Worm (Caenorhabditis elegans) whole organism, early embryonic: ENCODE results near the gene otpl-8.

Source experiments
- B0310.2 ChIP-seq: sonication (generic microtip); optimal IDR thresholded peaks from 2 replicates; lab custom pipeline; 2016; ENCODE audit warnings: mild to moderate bottlenecking, missing genetic modification characterization, missing compliant biosample characterization
- F13C5.2 ChIP-seq: sonication (generic microtip); optimal IDR thresholded peaks from 2 replicates; lab custom pipeline; 2017; ENCODE audit warnings: mild to moderate bottlenecking, missing genetic modification characterization, inconsistent platforms, missing compliant biosample characterization
- aly-1 ChIP-seq: sonication (generic microtip); optimal IDR thresholded peaks from 2 replicates; lab custom pipeline; 2016; ENCODE audit warnings: missing genetic modification characterization, missing compliant biosample characterization
- ama-1 ChIP-seq: fragments of 150-350 bp; optimal IDR thresholded peaks from 2 replicates; lab custom pipeline; 2014
- ceh-13 ChIP-seq: fragments of 200-800 bp; sonication (Bioruptor generic); optimal IDR thresholded peaks from 2 replicates; lab custom pipeline; 2018; ENCODE audit warnings: mild to moderate bottlenecking, missing genetic modification characterization, missing compliant biosample characterization
- ceh-36 ChIP-seq: sonication (generic microtip); optimal IDR thresholded peaks from 2 replicates; lab custom pipeline; 2016; ENCODE audit warnings: missing genetic modification characterization, inconsistent platforms, missing compliant biosample characterization
- ets-7 ChIP-seq: sonication (generic microtip); optimal IDR thresholded peaks from 2 replicates; lab custom pipeline; 2016; ENCODE audit warnings: missing genotype, missing genetic modification characterization, missing compliant biosample characterization
- flt-1 ChIP-seq: fragments of 200-800 bp; sonication (Bioruptor generic); IDR thresholded peaks from 2 replicates; pipeline ENCODE4 v1.3.6; 2022; ENCODE audit warnings: missing genetic modification characterization, missing compliant biosample characterization
- hmbx-1 ChIP-seq: sonication (generic microtip); optimal IDR thresholded peaks from 2 replicates; lab custom pipeline; 2016; ENCODE audit warnings: mild to moderate bottlenecking, missing genetic modification characterization, missing compliant biosample characterization
- hmg-4 ChIP-seq: fragments of 200-800 bp; sonication (Bioruptor generic); optimal IDR thresholded peaks from 2 replicates; lab custom pipeline; 2018; ENCODE audit warnings: mild to moderate bottlenecking, missing genetic modification characterization, missing compliant biosample characterization
- hnd-1 ChIP-seq: sonication (generic microtip); optimal IDR thresholded peaks from 2 replicates; lab custom pipeline; 2016; ENCODE audit warnings: missing genetic modification characterization, missing compliant biosample characterization
- pes-1 ChIP-seq: fragments of 200-800 bp; sonication (Bioruptor generic); IDR thresholded peaks from 2 replicates; pipeline ENCODE4 v1.3.6; 2022; ENCODE audit warnings: missing genetic modification reagents, missing genetic modification characterization, missing compliant biosample characterization
- scrt-1 ChIP-seq: fragments of 200-800 bp; sonication (Bioruptor generic); IDR thresholded peaks from 2 replicates; pipeline ENCODE4 v1.3.6; 2022; ENCODE audit warnings: missing genetic modification characterization, missing compliant biosample characterization
- sea-1 ChIP-seq: fragments of 200-800 bp; sonication (Bioruptor generic); conservative IDR thresholded peaks from 2 replicates; pipeline ENCODE4 v1.3.6; 2022; ENCODE audit warnings: missing genetic modification characterization, missing compliant biosample characterization
- tbx-11 ChIP-seq: fragments of 200-800 bp; sonication (Bioruptor generic); IDR thresholded peaks from 2 replicates; pipeline ENCODE4 v1.3.6; 2022; ENCODE audit warnings: missing genetic modification characterization, missing compliant biosample characterization
- tbx-37 ChIP-seq: fragments of 200-800 bp; sonication (Bioruptor generic); conservative IDR thresholded peaks from 2 replicates; pipeline ENCODE4 v1.3.6; 2022; ENCODE audit warnings: missing genetic modification reagents, missing genetic modification characterization, missing compliant biosample characterization
- tra-4 ChIP-seq: sonication (generic microtip); optimal IDR thresholded peaks from 2 replicates; lab custom pipeline; 2017; ENCODE audit warnings: missing genetic modification characterization, missing compliant biosample characterization

Gene otpl-8

ce11 chrX:12285496-12285895 is 14.8 kb upstream of the otpl-8 start, which contains the start of gene lips-2:
TSS of gene lips-2 (plus strand) at chrX:12285796.
- no peak for TF ChIP-seq tra-4 (tag; lab: Kevin White, UChicago)
- TF ChIP-seq ets-7 (tag; lab: Kevin White, UChicago), result no peak
- TF ChIP-seq flt-1 (GFP tag; lab: Robert Waterston, UW), result no peak
- TF ChIP-seq pes-1 (GFP tag; lab: Robert Waterston, UW), result no peak
- TF ChIP-seq B0310.2 (tag; lab: Kevin White, UChicago), result no peak
- no peak for TF ChIP-seq ama-1 (lab: Kevin White, UChicago)
- no peak for TF ChIP-seq ceh-13 (GFP tag; lab: Kevin White, UChicago)
- no peak for TF ChIP-seq hnd-1 (tag; lab: Kevin White, UChicago)

ce11 chrX:12284161-12284560 is 13.4 kb upstream of the otpl-8 start:
- TF ChIP-seq ama-1 (lab: Kevin White, UChicago) (no peak), tra-4 (tag; lab: Kevin White, UChicago) (no peak), hmbx-1 (no peak), flt-1 (GFP tag; lab: Robert Waterston, UW) (no peak)

- TF ChIP-seq flt-1 (GFP tag; lab: Robert Waterston, UW) (no peak), hnd-1 (tag; lab: Kevin White, UChicago) (no peak), ama-1 (lab: Kevin White, UChicago) (no peak), tbx-37 (GFP tag; lab: Robert Waterston, UW) (no peak), ceh-36 (tag; lab: Kevin White, UChicago) (no peak), hmg-4 (no peak), ets-7 (tag; lab: Kevin White, UChicago) (no peak), pes-1 (GFP tag; lab: Robert Waterston, UW) (no peak), tbx-11 (no peak), ceh-13 (GFP tag; lab: Kevin White, UChicago) (no peak), aly-1 (tag; lab: Kevin White, UChicago) (no peak), tra-4 (tag; lab: Kevin White, UChicago) (no peak), B0310.2 (tag; lab: Kevin White, UChicago) (no peak), scrt-1 (no peak), hmbx-1 (no peak), F13C5.2 (no peak), sea-1 (GFP tag; lab: Robert Waterston, UW) (no peak)
These were observed 12.2 kb upstream of the otpl-8 start, which contains the start of gene C04B4.2 for ce11 chrX:12282911-12283310. TSS of gene C04B4.2 (plus strand) at chrX:12283281.

DNA sequence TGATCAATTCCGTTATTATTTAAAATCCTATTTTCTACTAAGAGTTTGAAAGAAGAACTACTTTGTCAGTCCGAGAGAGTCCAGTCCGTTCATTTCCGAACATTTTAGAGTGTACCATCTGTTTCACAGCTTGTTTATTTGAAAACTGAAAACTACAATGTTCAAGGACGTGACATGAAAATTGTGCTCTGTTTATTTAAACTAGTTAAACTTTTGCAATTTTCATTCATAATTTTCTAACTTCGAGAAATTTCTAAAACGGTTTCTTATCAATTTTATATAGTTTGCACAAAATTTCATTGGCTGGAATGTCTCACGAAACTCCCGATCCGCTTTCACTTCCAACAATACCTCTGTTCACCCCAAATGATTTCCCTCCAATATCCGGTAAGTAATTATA is 9.7 kb upstream of the otpl-8 start, which contains the start of gene C04B4.1:
C04B4.1 (plus strand) TSS at position 301 of the 400 bp plus-strand sequence.
- TF ChIP-seq ceh-13 (GFP tag; lab: Kevin White, UChicago) (no peak), hmbx-1 (no peak), ama-1 (lab: Kevin White, UChicago) (no peak), ets-7 (tag; lab: Kevin White, UChicago) (no peak), ceh-36 (tag; lab: Kevin White, UChicago) (no peak), B0310.2 (tag; lab: Kevin White, UChicago) (no peak), hnd-1 (tag; lab: Kevin White, UChicago) (no peak), flt-1 (GFP tag; lab: Robert Waterston, UW) (no peak), sea-1 (GFP tag; lab: Robert Waterston, UW) (no peak), scrt-1 (no peak)

DNA sequence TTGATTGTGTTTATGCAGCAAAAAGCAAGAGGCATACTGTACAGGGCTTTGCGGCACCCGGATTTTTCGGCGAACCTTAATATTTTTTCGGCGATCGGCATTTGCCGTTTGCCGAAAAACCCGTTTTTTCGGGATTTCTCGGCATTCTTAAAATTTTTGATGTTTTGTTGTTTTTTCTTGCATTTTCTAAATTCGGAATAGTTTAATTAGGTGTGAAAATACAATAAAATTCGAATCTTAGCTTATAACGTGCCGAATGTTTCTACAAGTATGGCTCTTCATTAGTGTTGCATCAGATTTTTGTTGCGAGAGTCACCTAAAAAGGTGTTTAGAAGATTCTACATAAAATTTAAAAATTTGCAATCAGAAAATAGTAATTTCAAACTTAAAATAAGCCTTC is 4.8 kb upstream of the otpl-8 start, which contains the start of gene C04B4.6:
C04B4.6 (minus strand) TSS at position 101 of the 400 bp plus-strand sequence.
- TF ChIP-seq ceh-13 (GFP tag; lab: Kevin White, UChicago) (no peak), F13C5.2 (no peak), flt-1 (GFP tag; lab: Robert Waterston, UW) (no peak), ets-7 (tag; lab: Kevin White, UChicago) (no peak), hmg-4 (no peak), tbx-11 (no peak), ama-1 (lab: Kevin White, UChicago) (no peak), scrt-1 (no peak), hmbx-1 (no peak), tbx-37 (GFP tag; lab: Robert Waterston, UW) (no peak), B0310.2 (tag; lab: Kevin White, UChicago) (no peak), ceh-36 (tag; lab: Kevin White, UChicago) (no peak), tra-4 (tag; lab: Kevin White, UChicago) (no peak), aly-1 (tag; lab: Kevin White, UChicago) (no peak), sea-1 (GFP tag; lab: Robert Waterston, UW) (no peak), pes-1 (GFP tag; lab: Robert Waterston, UW) (no peak), hnd-1 (tag; lab: Kevin White, UChicago) (no peak)

ce11 chrX:12273870-12274269 is 3.1 kb upstream of the otpl-8 start, which contains the start of gene H19J13.2:
TSS of gene H19J13.2 (minus strand) at chrX:12273970.
- no peak for TF ChIP-seq B0310.2 (tag; lab: Kevin White, UChicago)
- TF ChIP-seq ceh-36 (tag; lab: Kevin White, UChicago), result no peak
- no peak for TF ChIP-seq pes-1 (GFP tag; lab: Robert Waterston, UW)
- no peak for TF ChIP-seq ama-1 (lab: Kevin White, UChicago)

ce11 chrX:12260381-12260931 is 10.3 kb downstream of the otpl-8 start, which contains the start of gene E01G6.1:
TSS of gene E01G6.1 (plus strand) at chrX:12260881.
- TF ChIP-seq ama-1 (lab: Kevin White, UChicago), result no peak
- TF ChIP-seq ceh-13 (GFP tag; lab: Kevin White, UChicago), result no peak
- no peak for TF ChIP-seq ceh-36 (tag; lab: Kevin White, UChicago)
- no peak for TF ChIP-seq F13C5.2
- no peak for TF ChIP-seq flt-1 (GFP tag; lab: Robert Waterston, UW)
